Worm (Caenorhabditis elegans) whole organism, L3 larva: ENCODE measurements around the gene T06C12.9.

Experiments used
- ZK546.5 ChIP-seq: sonication (generic microtip); optimal IDR thresholded peaks from 2 replicates; lab custom pipeline; 2017; ENCODE audit warnings: missing biosample characterization, missing genetic modification characterization
- ama-1 ChIP-seq: fragments of 150-350 bp; optimal IDR thresholded peaks from 2 replicates; lab custom pipeline; 2018
- elt-1 ChIP-seq: fragments of 150-350 bp; optimal IDR thresholded peaks from 2 replicates; lab custom pipeline; 2014; ENCODE audit warnings: missing biosample characterization, missing genetic modification characterization
- hmg-11 ChIP-seq: sonication (generic microtip); optimal IDR thresholded peaks from 2 replicates; lab custom pipeline; 2016; ENCODE audit warnings: missing genetic modification characterization, missing compliant biosample characterization
- lin-39 ChIP-seq: fragments of 150-350 bp; optimal IDR thresholded peaks from 2 replicates; lab custom pipeline; 2018; ENCODE audit warnings: missing biosample characterization, missing genetic modification reagents, missing genetic modification characterization
- nfya-1 ChIP-seq: sonication (generic microtip); optimal IDR thresholded peaks from 2 replicates; lab custom pipeline; 2017; ENCODE audit warnings: missing genetic modification characterization, mild to moderate bottlenecking, missing compliant biosample characterization, antibody characterized with exemption, moderate library complexity; ENCODE audit not compliant: insufficient read depth
- nhr-12 ChIP-seq: fragments of 150-350 bp; optimal IDR thresholded peaks from 2 replicates; lab custom pipeline; 2014; ENCODE audit warnings: missing biosample characterization, missing genetic modification characterization
- nhr-23 ChIP-seq: fragments of 150-350 bp; optimal IDR thresholded peaks from 2 replicates; lab custom pipeline; 2014; ENCODE audit warnings: missing biosample characterization, missing genetic modification reagents, missing genetic modification characterization
- nhr-28 ChIP-seq: fragments of 150-350 bp; optimal IDR thresholded peaks from 2 replicates; lab custom pipeline; 2014; ENCODE audit warnings: missing biosample characterization, missing genetic modification characterization
- snpc-4 ChIP-seq: fragments of 150-350 bp; optimal IDR thresholded peaks from 2 replicates; lab custom pipeline; 2014; ENCODE audit warnings: missing biosample characterization, missing genetic modification characterization
- tbx-2 ChIP-seq: sonication (generic microtip); optimal IDR thresholded peaks from 2 replicates; lab custom pipeline; 2016; ENCODE audit warnings: mild to moderate bottlenecking, missing genetic modification characterization, missing compliant biosample characterization
- ztf-11 ChIP-seq: fragments of 150-350 bp; optimal IDR thresholded peaks from 2 replicates; lab custom pipeline; 2014; ENCODE audit warnings: missing biosample characterization, missing genetic modification characterization

DNA sequence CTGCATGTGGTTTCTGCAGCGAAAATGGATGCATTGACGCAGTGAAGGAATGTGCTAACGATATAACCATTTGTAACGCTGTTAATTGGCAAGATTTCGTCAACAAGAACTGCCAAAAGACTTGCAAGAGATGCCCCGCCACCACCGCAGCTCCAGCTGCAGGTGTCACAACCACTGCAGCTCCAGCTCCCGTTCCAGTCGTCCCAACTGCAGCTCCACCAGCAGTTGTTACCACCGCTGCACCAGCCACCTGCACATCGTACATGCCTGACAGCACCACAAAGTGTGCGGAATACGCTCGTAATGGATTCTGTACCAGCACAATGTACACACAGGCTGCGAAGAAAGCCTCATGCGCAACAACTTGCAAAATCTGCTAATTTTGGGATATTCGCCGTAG, 26.8 kb upstream of the T06C12.9 start:
- TF ChIP-seq ZK546.5 (no peak), nhr-28 (tag; lab: Kevin White, UChicago) (no peak), snpc-4 (tag; lab: Kevin White, UChicago) (no peak), ama-1 (lab: Kevin White, UChicago) (no peak), nfya-1 (tag; lab: Kevin White, UChicago) (no peak), ztf-11 (tag; lab: Kevin White, UChicago) (no peak), elt-1 (no peak), hmg-11 (tag; lab: Kevin White, UChicago) (no peak), nhr-12 (tag; lab: Kevin White, UChicago) (no peak), nhr-23 (no peak), lin-39 (tag; lab: Kevin White, UChicago) (no peak), tbx-2 (no peak)
